Fruit fly (Drosophila melanogaster) whole organism, embryonic: ENCODE results near the gene Calr.

Source experiments
- Adf1 ChIP-seq: fragments of 200-800 bp; sonication (Bioruptor generic); IDR thresholded peaks from 2 replicates; pipeline ENCODE4 v1.3.6; 2022; ENCODE audit warnings: missing biosample characterization, missing genetic modification characterization
- B-H2 ChIP-seq: fragments of 200-800 bp; sonication (Bioruptor generic); optimal IDR thresholded peaks from 2 replicates; lab custom pipeline; 2018; ENCODE audit warnings: missing biosample characterization, mild to moderate bottlenecking, missing genetic modification characterization
- CG10543 ChIP-seq: fragments of 200-800 bp; sonication (Bioruptor generic); optimal IDR thresholded peaks from 3 replicates; lab custom pipeline; 2017; ENCODE audit warnings: missing biosample characterization, mild to moderate bottlenecking, missing genetic modification characterization, moderate library complexity
- CG11696 ChIP-seq: fragments of 200-800 bp; sonication (Bioruptor generic); IDR thresholded peaks from 2 replicates; pipeline ENCODE4 v1.3.6; 2022; ENCODE audit warnings: missing biosample characterization, missing genetic modification characterization
- CG13894 ChIP-seq: fragments of 200-800 bp; sonication (Bioruptor generic); optimal IDR thresholded peaks from 3 replicates; lab custom pipeline; 2018; ENCODE audit warnings: missing biosample characterization, mild to moderate bottlenecking, missing genetic modification characterization, moderate library complexity
- CG14441 ChIP-seq: fragments of 200-800 bp; sonication (Bioruptor generic); IDR thresholded peaks from 2 replicates; pipeline ENCODE4 v1.3.6; 2022; ENCODE audit warnings: missing biosample characterization, missing genetic modification characterization
- CG17328 ChIP-seq: fragments of 200-800 bp; sonication (Bioruptor generic); IDR thresholded peaks from 2 replicates; pipeline ENCODE4 v1.3.6; 2022; ENCODE audit warnings: missing biosample characterization, missing genetic modification characterization
- CG17568 ChIP-seq: fragments of 200-800 bp; sonication (Bioruptor generic); optimal IDR thresholded peaks from 2 replicates; lab custom pipeline; 2018; ENCODE audit warnings: missing biosample characterization, mild to moderate bottlenecking, missing genetic modification characterization, moderate library complexity
- CG18599 ChIP-seq: fragments of 200-800 bp; sonication (Bioruptor generic); optimal IDR thresholded peaks from 3 replicates; lab custom pipeline; 2017; ENCODE audit warnings: missing biosample characterization, missing genetic modification characterization, mild to moderate bottlenecking, moderate library complexity, missing genetic modification reagents
- CG2875 ChIP-seq: fragments of 200-800 bp; sonication (Bioruptor generic); optimal IDR thresholded peaks from 2 replicates; lab custom pipeline; 2017; ENCODE audit warnings: missing biosample characterization, mild to moderate bottlenecking, missing genetic modification characterization, missing genetic modification reagents
- CG30403 ChIP-seq: fragments of 200-800 bp; sonication (Bioruptor generic); optimal IDR thresholded peaks from 3 replicates; lab custom pipeline; 2016; ENCODE audit warnings: missing biosample characterization, missing genetic modification characterization
- CG34224 ChIP-seq: fragments of 200-800 bp; sonication (Bioruptor generic); IDR thresholded peaks from 3 replicates; pipeline ENCODE4 v1.3.6; 2022; ENCODE audit warnings: missing biosample characterization, missing genetic modification characterization; ENCODE audit not compliant: partially characterized antibody
- CG3847 ChIP-seq: fragments of 200-800 bp; sonication (Bioruptor generic); IDR thresholded peaks from 2 replicates; pipeline ENCODE4 v1.3.6; 2022; ENCODE audit warnings: missing biosample characterization, missing genetic modification characterization
- CG4424 ChIP-seq: fragments of 200-800 bp; sonication (Bioruptor generic); optimal IDR thresholded peaks from 3 replicates; lab custom pipeline; 2016; ENCODE audit warnings: missing biosample characterization, missing genetic modification characterization
- CG6254 ChIP-seq: fragments of 200-800 bp; sonication (Bioruptor generic); optimal IDR thresholded peaks from 3 replicates; lab custom pipeline; 2017; ENCODE audit warnings: mild to moderate bottlenecking, missing biosample characterization, missing genetic modification reagents, missing genetic modification characterization
- CG7357 ChIP-seq: fragments of 200-800 bp; sonication (Bioruptor generic); IDR thresholded peaks from 3 replicates; pipeline ENCODE4 v1.3.6; 2022; ENCODE audit warnings: missing biosample characterization, missing genetic modification characterization
- CG8388 ChIP-seq: fragments of 200-800 bp; sonication (Bioruptor generic); optimal IDR thresholded peaks from 2 replicates; lab custom pipeline; 2019; ENCODE audit warnings: missing biosample characterization, mild to moderate bottlenecking, missing genetic modification characterization, moderate library complexity
- Chrac-16 ChIP-seq: fragments of 200-800 bp; sonication (Bioruptor generic); optimal IDR thresholded peaks from 3 replicates; lab custom pipeline; 2016; ENCODE audit warnings: missing biosample characterization, missing genetic modification characterization
- Drgx ChIP-seq: fragments of 200-800 bp; sonication (Bioruptor generic); IDR thresholded peaks from 2 replicates; pipeline ENCODE4 v1.3.6; 2022; ENCODE audit warnings: missing biosample characterization, missing genetic modification characterization
- Gug ChIP-seq: fragments of 200-800 bp; sonication (Bioruptor generic); IDR thresholded peaks from 4 replicates; pipeline ENCODE4 v1.3.6; 2022; ENCODE audit warnings: missing biosample characterization, missing genetic modification characterization
- HLH54F ChIP-seq: fragments of 200-800 bp; sonication (Bioruptor generic); optimal IDR thresholded peaks from 3 replicates; lab custom pipeline; 2016; ENCODE audit warnings: missing biosample characterization, missing genetic modification characterization
- Hand ChIP-seq: fragments of 200-800 bp; sonication (Bioruptor generic); optimal IDR thresholded peaks from 2 replicates; lab custom pipeline; 2017; ENCODE audit warnings: mild to moderate bottlenecking, missing biosample characterization, missing genetic modification reagents, missing genetic modification characterization
- Hr78 ChIP-seq, 2 experiments: fragments of 200-800 bp in 1 of 2; fragments of >200 bp in 1 of 2; sonication (Bioruptor generic) in 1 of 2; optimal IDR thresholded peaks; 2 replicates each; lab custom pipeline; 2017 to 2019; ENCODE audit warnings: missing biosample characterization in 2 of 2, missing genetic modification characterization in 2 of 2, mild to moderate bottlenecking in 1 of 2, moderate library complexity in 1 of 2
- Mrtf ChIP-seq: fragments of 200-800 bp; sonication (Bioruptor generic); IDR thresholded peaks from 3 replicates; pipeline ENCODE4 v1.3.6; 2022; ENCODE audit warnings: missing biosample characterization, missing genetic modification characterization
- Sry-β ChIP-seq: fragments of 200-800 bp; sonication (Bioruptor generic); optimal IDR thresholded peaks from 2 replicates; lab custom pipeline; 2018; ENCODE audit warnings: missing biosample characterization, mild to moderate bottlenecking, missing genetic modification characterization, moderate library complexity
- Stat92E ChIP-seq, 3 experiments: fragments of >200 bp in 2 of 3; fragments of 200-800 bp in 1 of 3; sonication (Bioruptor generic) in 1 of 3; optimal IDR thresholded peaks; 2 replicates each; lab custom pipeline; 2017 to 2019; ENCODE audit warnings: missing biosample characterization in 3 of 3, missing genetic modification characterization in 3 of 3, mild to moderate bottlenecking in 1 of 3, moderate library complexity in 1 of 3
- Usf ChIP-seq: fragments of 200-800 bp; sonication (Bioruptor generic); optimal IDR thresholded peaks from 2 replicates; lab custom pipeline; 2017; ENCODE audit warnings: missing genotype, missing biosample characterization, missing genetic modification characterization
- aop ChIP-seq: fragments of 200-800 bp; sonication (Bioruptor generic); IDR thresholded peaks from 2 replicates; pipeline ENCODE4 v1.3.6; 2022; ENCODE audit warnings: missing biosample characterization, missing genetic modification characterization
- ap ChIP-seq: fragments of 200-800 bp; sonication (Bioruptor generic); IDR thresholded peaks from 2 replicates; pipeline ENCODE4 v1.3.6; 2022; ENCODE audit warnings: missing biosample characterization, missing genetic modification characterization
- ara ChIP-seq: fragments of 200-800 bp; sonication (Bioruptor generic); IDR thresholded peaks from 2 replicates; pipeline ENCODE4 v1.3.6; 2022; ENCODE audit warnings: missing biosample characterization, missing genetic modification characterization
- bcd ChIP-seq: fragments of 200-800 bp; sonication (Bioruptor generic); optimal IDR thresholded peaks from 2 replicates; lab custom pipeline; 2017; ENCODE audit warnings: missing biosample characterization, mild to moderate bottlenecking, missing genetic modification characterization
- br ChIP-seq: fragments of >200 bp; optimal IDR thresholded peaks from 2 replicates; lab custom pipeline; 2017
- chif ChIP-seq, 2 experiments: fragments of 200-800 bp; sonication (Bioruptor generic); optimal IDR thresholded peaks; 3 replicates each; lab custom pipeline; 2016; ENCODE audit warnings: missing biosample characterization in 2 of 2, missing genetic modification characterization in 2 of 2
- crc ChIP-seq: fragments of 200-800 bp; sonication (Bioruptor generic); optimal IDR thresholded peaks from 2 replicates; lab custom pipeline; 2016; ENCODE audit warnings: missing biosample characterization, missing genetic modification characterization
- crol ChIP-seq: fragments of 200-800 bp; sonication (Bioruptor generic); IDR thresholded peaks from 2 replicates; pipeline ENCODE4 v1.3.6; 2022; ENCODE audit warnings: missing biosample characterization, missing genetic modification characterization
- eve ChIP-seq, 2 experiments: fragments of >200 bp; optimal IDR thresholded peaks; 2 replicates each; lab custom pipeline; 2017; ENCODE audit warnings: missing biosample characterization in 2 of 2, missing genetic modification characterization in 2 of 2
- fd64A ChIP-seq: fragments of 200-800 bp; sonication (Bioruptor generic); optimal IDR thresholded peaks from 3 replicates; lab custom pipeline; 2018; ENCODE audit warnings: missing biosample characterization, mild to moderate bottlenecking, missing genetic modification characterization
- inv ChIP-seq: fragments of 200-800 bp; sonication (Bioruptor generic); IDR thresholded peaks from 2 replicates; pipeline ENCODE4 v1.3.6; 2022; ENCODE audit warnings: missing biosample characterization, missing genetic modification characterization; ENCODE audit not compliant: partially characterized antibody
- kay ChIP-seq: fragments of 200-800 bp; sonication (Bioruptor generic); optimal IDR thresholded peaks from 2 replicates; lab custom pipeline; 2016; ENCODE audit warnings: missing biosample characterization, missing genetic modification characterization
- lbe ChIP-seq: fragments of 200-800 bp; sonication (Bioruptor generic); optimal IDR thresholded peaks from 2 replicates; lab custom pipeline; 2016; ENCODE audit warnings: missing biosample characterization, mild to moderate bottlenecking, missing genetic modification characterization
- lilli ChIP-seq: fragments of 200-800 bp; sonication (Bioruptor generic); optimal IDR thresholded peaks from 3 replicates; lab custom pipeline; 2016; ENCODE audit warnings: missing biosample characterization, missing genetic modification characterization
- lola ChIP-seq, 3 experiments: fragments of >200 bp in 2 of 3; fragments of 200-800 bp in 1 of 3; sonication (Bioruptor generic) in 1 of 3; optimal IDR thresholded peaks; 2 replicates each; lab custom pipeline; 2017 to 2019; ENCODE audit warnings: missing biosample characterization in 3 of 3, missing genetic modification characterization in 3 of 3, mild to moderate bottlenecking in 1 of 3, moderate library complexity in 1 of 3
- peb ChIP-seq: fragments of 200-800 bp; sonication (Bioruptor generic); IDR thresholded peaks from 2 replicates; pipeline ENCODE4 v1.3.6; 2022; ENCODE audit warnings: missing biosample characterization, missing genetic modification characterization
- pita ChIP-seq: fragments of 200-800 bp; sonication (Bioruptor generic); optimal IDR thresholded peaks from 2 replicates; lab custom pipeline; 2017; ENCODE audit warnings: missing biosample characterization, mild to moderate bottlenecking, missing genetic modification characterization
- pum ChIP-seq: fragments of 200-800 bp; sonication (Bioruptor generic); optimal IDR thresholded peaks from 2 replicates; lab custom pipeline; 2016; ENCODE audit warnings: missing biosample characterization, missing genetic modification characterization
- salm ChIP-seq: fragments of 200-800 bp; sonication (Bioruptor generic); optimal IDR thresholded peaks from 2 replicates; lab custom pipeline; 2018; ENCODE audit warnings: missing biosample characterization, mild to moderate bottlenecking, missing genetic modification characterization
- sob ChIP-seq: fragments of 200-800 bp; sonication (Bioruptor generic); IDR thresholded peaks from 2 replicates; pipeline ENCODE4 v1.3.6; 2022; ENCODE audit warnings: missing biosample characterization, missing genetic modification characterization
- sr ChIP-seq: fragments of 200-800 bp; sonication (Bioruptor generic); IDR thresholded peaks from 3 replicates; pipeline ENCODE4 v1.3.6; 2022; ENCODE audit warnings: missing biosample characterization, missing genetic modification characterization
- toy ChIP-seq: fragments of 200-800 bp; sonication (Bioruptor generic); IDR thresholded peaks from 2 replicates; pipeline ENCODE4 v1.3.6; 2022; ENCODE audit warnings: missing biosample characterization, missing genetic modification characterization
- unc-4 ChIP-seq: fragments of 200-800 bp; sonication (Bioruptor generic); IDR thresholded peaks from 2 replicates; pipeline ENCODE4 v1.3.6; 2022; ENCODE audit warnings: missing biosample characterization, missing genetic modification characterization; ENCODE audit not compliant: partially characterized antibody
- vvl ChIP-seq: fragments of 200-800 bp; sonication (Bioruptor generic); IDR thresholded peaks from 2 replicates; pipeline ENCODE4 v1.3.6; 2022; ENCODE audit warnings: missing biosample characterization, missing genetic modification characterization

The Calr gene

dm6 chr3R:9590952-9591532, 39.6 kb downstream of the Calr start, which contains the start of the genes bocks and CG8312 (continued):
- peak; percentile 28 to 55 for TF ChIP-seq chif (GFP tag; optimal IDR thresholded peaks at IDR 0.05; lab: Kevin White, UChicago)
- no peak for TF ChIP-seq CG11696 (GFP tag; lab: Robert Waterston, UW)
- peak; percentile 57 for TF ChIP-seq pum (GFP tag; lab: Kevin White, UChicago)
- TF ChIP-seq CG4424 (GFP tag; lab: Kevin White, UChicago), result peak; percentile 50
- TF ChIP-seq br (lab: Kevin White, UChicago), result no peak
- no peak for TF ChIP-seq inv
- no peak for TF ChIP-seq aop (GFP tag; lab: Robert Waterston, UW)
- no peak for TF ChIP-seq Drgx (GFP tag; lab: Robert Waterston, UW)
- TF ChIP-seq crc (GFP tag; lab: Kevin White, UChicago), result peak; percentile 14
- no peak for TF ChIP-seq toy (GFP tag; lab: Robert Waterston, UW)
- TF ChIP-seq lola (GFP tag; optimal IDR thresholded peaks at IDR 0.05; lab: Kevin White, UChicago), result peak in 1 of 3 experiments; percentile 30
- TF ChIP-seq Stat92E (GFP tag; optimal IDR thresholded peaks at IDR 0.05; lab: Kevin White, UChicago), result no peak
- TF ChIP-seq CG3847 (GFP tag; lab: Robert Waterston, UW), result no peak
- TF ChIP-seq CG8388 (GFP tag; lab: Kevin White, UChicago), result peak; percentile 1
- TF ChIP-seq salm (tag; lab: Kevin White, UChicago), result no peak
- TF ChIP-seq CG17328 (GFP tag; lab: Robert Waterston, UW), result no peak
- TF ChIP-seq crol (GFP tag; lab: Robert Waterston, UW), result no peak
- no peak for TF ChIP-seq CG17568 (GFP tag; lab: Kevin White, UChicago)
- TF ChIP-seq CG14441 (GFP tag; lab: Robert Waterston, UW), result no peak
- TF ChIP-seq Chrac-16 (GFP tag; lab: Kevin White, UChicago), result peak; percentile 3
- TF ChIP-seq Hand (GFP tag; lab: Kevin White, UChicago), result no peak
- no peak for TF ChIP-seq eve (GFP tag; optimal IDR thresholded peaks at IDR 0.05; lab: Kevin White, UChicago)
- no peak for TF ChIP-seq Gug (GFP tag; lab: Robert Waterston, UW)
- TF ChIP-seq CG6254 (GFP tag; lab: Kevin White, UChicago), result no peak
- TF ChIP-seq CG30403 (GFP tag; lab: Kevin White, UChicago), result peak; percentile 65
- no peak for TF ChIP-seq CG34224
- TF ChIP-seq ara, result no peak
- TF ChIP-seq CG18599 (GFP tag; lab: Kevin White, UChicago), result peak; percentile 24
- no peak for TF ChIP-seq unc-4 (GFP tag; lab: Robert Waterston, UW)
- peak; percentile 70 for TF ChIP-seq CG13894
- peak; percentile 72 for TF ChIP-seq HLH54F (GFP tag; lab: Kevin White, UChicago)
- TF ChIP-seq peb, result no peak
- no peak for TF ChIP-seq CG7357
- TF ChIP-seq Mrtf (GFP tag; lab: Robert Waterston, UW), result no peak
- no peak for TF ChIP-seq fd64A (GFP tag; lab: Kevin White, UChicago)
- TF ChIP-seq Hr78 (GFP tag; optimal IDR thresholded peaks at IDR 0.05; lab: Kevin White, UChicago), result no peak
- TF ChIP-seq Usf (GFP tag; lab: Kevin White, UChicago), result no peak
- TF ChIP-seq B-H2 (GFP tag; lab: Kevin White, UChicago), result peak; percentile 86
- TF ChIP-seq Sry-β (GFP tag; lab: Kevin White, UChicago), result peak; percentile 30
- TF ChIP-seq lilli (GFP tag; lab: Kevin White, UChicago), result peak; percentile 69
- peak; percentile 33 for TF ChIP-seq lbe (GFP tag; lab: Kevin White, UChicago)
- TF ChIP-seq vvl (GFP tag; lab: Robert Waterston, UW), result no peak
- no peak for TF ChIP-seq ap (GFP tag; lab: Robert Waterston, UW)
- TF ChIP-seq CG2875 (GFP tag; lab: Kevin White, UChicago), result no peak
- TF ChIP-seq bcd (GFP tag; lab: Kevin White, UChicago), result no peak
- TF ChIP-seq sob (GFP tag; lab: Robert Waterston, UW), result no peak
- TF ChIP-seq Adf1, result no peak
- TF ChIP-seq kay (GFP tag; lab: Kevin White, UChicago), result peak; percentile 54
- TF ChIP-seq sr (GFP tag; lab: Robert Waterston, UW), result no peak
- TF ChIP-seq pita (GFP tag; lab: Kevin White, UChicago), result no peak
- TF ChIP-seq CG10543 (GFP tag; lab: Kevin White, UChicago), result peak; percentile 67
